Worm (Caenorhabditis elegans): Measurements from ENCODE around the gene rev-3.

Gene rev-3

DNA sequence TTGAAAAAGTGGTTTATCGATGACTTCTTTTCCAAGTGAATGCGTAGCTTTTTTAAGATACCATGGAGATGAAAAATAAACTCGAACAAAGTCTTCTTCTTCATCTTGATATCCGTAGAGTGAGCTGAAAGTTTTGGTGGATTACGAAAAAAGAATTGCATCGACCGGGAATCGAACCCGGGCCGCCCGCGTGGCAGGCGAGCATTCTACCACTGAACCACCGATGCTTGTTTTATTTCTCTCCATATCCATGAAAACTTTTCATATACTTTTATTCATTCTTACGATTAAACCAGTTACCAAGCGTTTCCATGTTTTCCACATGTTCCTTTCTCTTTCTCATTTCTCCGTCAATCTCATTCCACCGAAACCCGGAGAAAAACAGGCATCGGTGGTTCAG, 8.4 kb downstream of the rev-3 start:
- TF ChIP-seq ref-2 (tag; optimal IDR thresholded peaks at IDR 0.05), result no peak
- TF ChIP-seq ceh-48 (tag; optimal IDR thresholded peaks at IDR 0.05), result no peak
- no peak for TF ChIP-seq pat-9 (tag; optimal IDR thresholded peaks at IDR 0.05)
- TF ChIP-seq fkh-10 (GFP tag; optimal IDR thresholded peaks at IDR 0.05), result no peak
- no peak for TF ChIP-seq pqm-1 (tag; optimal IDR thresholded peaks at IDR 0.05)
- no peak for TF ChIP-seq unc-3 (GFP tag; conservative IDR thresholded peaks at IDR 0.05)
- TF ChIP-seq unc-3 (tag; optimal IDR thresholded peaks at IDR 0.05), result no peak
- no peak for TF ChIP-seq pros-1 (tag; optimal IDR thresholded peaks at IDR 0.05)
- no peak for TF ChIP-seq fkh-6 (tag; optimal IDR thresholded peaks at IDR 0.05)
- TF ChIP-seq madf-2 (tag; optimal IDR thresholded peaks at IDR 0.05), result no peak
- no peak for TF ChIP-seq K09A11.1 (tag; optimal IDR thresholded peaks at IDR 0.05; ENCODE audit: insufficient read depth)
- no peak for TF ChIP-seq ceh-30 (tag; optimal IDR thresholded peaks at IDR 0.05)
- TF ChIP-seq Y22D7AL.16 (tag; optimal IDR thresholded peaks at IDR 0.05), result no peak
- no peak for TF ChIP-seq pha-4 (tag; optimal IDR thresholded peaks at IDR 0.05)
- TF ChIP-seq nhr-11 (tag; optimal IDR thresholded peaks at IDR 0.05), result no peak
- TF ChIP-seq ceh-45 (GFP tag; IDR thresholded peaks at IDR 0.05), result no peak
- TF ChIP-seq gmeb-2 (tag; optimal IDR thresholded peaks at IDR 0.05), result no peak
- no peak for TF ChIP-seq lim-6 (tag; optimal IDR thresholded peaks at IDR 0.05)

DNA sequence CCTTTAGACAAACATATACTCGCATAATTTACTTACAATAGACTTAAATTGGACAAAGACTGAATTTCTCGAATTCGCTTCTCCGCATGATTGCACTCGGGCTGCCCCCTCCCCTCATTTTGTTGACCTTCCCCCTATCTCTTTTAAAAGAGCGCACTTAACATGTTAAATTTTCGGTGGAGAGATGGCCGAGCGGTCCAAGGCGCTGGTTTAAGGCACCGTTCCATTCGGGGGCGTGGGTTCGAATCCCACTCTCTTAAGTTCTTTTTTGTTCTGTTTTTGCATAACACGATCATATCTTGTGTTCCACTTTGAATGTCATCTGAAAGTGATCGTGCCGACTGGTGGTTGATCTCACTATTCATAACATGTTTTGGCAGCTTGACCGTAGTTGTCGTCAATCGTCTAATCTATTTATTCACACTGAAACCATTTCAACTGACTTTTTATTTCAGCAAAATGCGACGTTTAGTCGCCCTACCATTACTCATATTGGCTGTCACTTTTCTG, 20.7 kb downstream of the rev-3 start, which contains the start of gene cutl-23:
Gene cutl-23, plus strand, starts transcription at position 460 of the 510 bp plus-strand sequence.
- TF ChIP-seq rnt-1 (tag; optimal IDR thresholded peaks at IDR 0.05) (no peak), ahr-1 (tag; optimal IDR thresholded peaks at IDR 0.05) (no peak), tbx-2 (tag; optimal IDR thresholded peaks at IDR 0.05) (peak; percentile 41), pros-1 (tag; optimal IDR thresholded peaks at IDR 0.05) (no peak), pax-1 (tag; optimal IDR thresholded peaks at IDR 0.05) (no peak), ref-2 (tag; optimal IDR thresholded peaks at IDR 0.05) (no peak), pag-3 (tag; optimal IDR thresholded peaks at IDR 0.05; ENCODE audit: borderline replicate concordance) (no peak), K09A11.1 (tag; optimal IDR thresholded peaks at IDR 0.05; ENCODE audit: insufficient read depth) (no peak), hlh-13 (GFP tag; optimal IDR thresholded peaks at IDR 0.05) (no peak), ceh-9 (tag; optimal IDR thresholded peaks at IDR 0.05) (peak; percentile 34), Y22D7AL.16 (tag; optimal IDR thresholded peaks at IDR 0.05) (peak; percentile 38), elt-2 (tag; optimal IDR thresholded peaks at IDR 0.05) (no peak), dmd-4 (tag; optimal IDR thresholded peaks at IDR 0.05; ENCODE audit: borderline replicate concordance) (peak; percentile 57), ceh-24 (tag; optimal IDR thresholded peaks at IDR 0.05) (no peak), T23F11.4 (GFP tag; optimal IDR thresholded peaks at IDR 0.05) (peak; percentile 65), sox-4 (tag; optimal IDR thresholded peaks at IDR 0.05) (peak; percentile 58), F13H6.1 (tag; optimal IDR thresholded peaks at IDR 0.05) (peak; percentile 27), pha-4 (tag; optimal IDR thresholded peaks at IDR 0.05) (no peak), syd-9 (tag; optimal IDR thresholded peaks at IDR 0.05) (peak; percentile 39), sdc-2 (tag; optimal IDR thresholded peaks at IDR 0.05) (peak; percentile 41), ceh-19 (GFP tag; optimal IDR thresholded peaks at IDR 0.05) (no peak), pat-9 (tag; optimal IDR thresholded peaks at IDR 0.05) (peak; percentile 23), madf-2 (tag; optimal IDR thresholded peaks at IDR 0.05) (peak; percentile 28), ama-1 (optimal IDR thresholded peaks at IDR 0.05) (no peak), unc-42 (tag; optimal IDR thresholded peaks at IDR 0.05) (no peak), ceh-30 (tag; optimal IDR thresholded peaks at IDR 0.05) (no peak), hlh-15 (tag; optimal IDR thresholded peaks at IDR 0.05) (no peak), gmeb-2 (tag; optimal IDR thresholded peaks at IDR 0.05) (peak; percentile 58), K02D7.2 (tag; optimal IDR thresholded peaks at IDR 0.05) (peak; percentile 40), tbx-7 (tag; optimal IDR thresholded peaks at IDR 0.05) (no peak), C38D4.7 (GFP tag; optimal IDR thresholded peaks at IDR 0.05) (peak; percentile 19), nhr-232 (tag; optimal IDR thresholded peaks at IDR 0.05) (peak; percentile 35), ceh-2 (tag; optimal IDR thresholded peaks at IDR 0.05) (no peak), hlh-30 (tag; optimal IDR thresholded peaks at IDR 0.05; ENCODE audit: insufficient read depth) (no peak), lin-11 (tag; optimal IDR thresholded peaks at IDR 0.05) (peak; percentile 27), eyg-1 (tag; optimal IDR thresholded peaks at IDR 0.05) (no peak), lim-6 (tag; optimal IDR thresholded peaks at IDR 0.05) (no peak), C08G9.2 (tag; optimal IDR thresholded peaks at IDR 0.05) (peak; percentile 19), dve-1 (tag; optimal IDR thresholded peaks at IDR 0.05) (no peak), ceh-6 (GFP tag; optimal IDR thresholded peaks at IDR 0.05) (peak; percentile 59), ceh-14 (tag; optimal IDR thresholded peaks at IDR 0.05) (no peak), mec-3 (tag; optimal IDR thresholded peaks at IDR 0.05; ENCODE audit: borderline replicate concordance) (no peak)
